Worm (Caenorhabditis elegans): Measurements from ENCODE around the gene F18E2.15.

ce11 chrV:12736166-12736753 lies 24.6 kb downstream of the F18E2.15 start, which contains the start of gene cky-1:
- no peak for TF ChIP-seq tra-4 (tag; optimal IDR thresholded peaks at IDR 0.05)
- TF ChIP-seq ceh-13 (GFP tag; optimal IDR thresholded peaks at IDR 0.05), result no peak
- no peak for TF ChIP-seq pes-1 (GFP tag; IDR thresholded peaks at IDR 0.05)
- no peak for TF ChIP-seq hnd-1 (tag; optimal IDR thresholded peaks at IDR 0.05)
- no peak for TF ChIP-seq hmbx-1 (tag; optimal IDR thresholded peaks at IDR 0.05)
- TF ChIP-seq ama-1 (optimal IDR thresholded peaks at IDR 0.05), result no peak
- TF ChIP-seq B0310.2 (tag; optimal IDR thresholded peaks at IDR 0.05), result no peak
- no peak for TF ChIP-seq aly-1 (tag; optimal IDR thresholded peaks at IDR 0.05)
- no peak for TF ChIP-seq tbx-37 (GFP tag; conservative IDR thresholded peaks at IDR 0.05)
- TF ChIP-seq ets-7 (tag; optimal IDR thresholded peaks at IDR 0.05), result no peak

All from whole organism, early embryonic.